Fruit fly (Drosophila melanogaster) whole organism, embryonic: ENCODE data around the gene CG34327.

Experiments used
- Awh ChIP-seq: fragments of 200-800 bp; sonication (Bioruptor generic); IDR thresholded peaks from 2 replicates; pipeline ENCODE4, ENCODE4 v1.3.6; 2022; ENCODE audit warnings: missing biosample characterization, missing genetic modification characterization
- CG10209 ChIP-seq: fragments of 200-800 bp; sonication (Bioruptor generic); optimal IDR thresholded peaks from 3 replicates; lab custom pipeline; 2017; ENCODE audit warnings: missing biosample characterization, mild to moderate bottlenecking, missing genetic modification characterization, missing genetic modification reagents
- CG1024 ChIP-seq: fragments of 200-800 bp; sonication (Bioruptor generic); IDR thresholded peaks from 2 replicates; pipeline ENCODE4 v1.3.6; 2022; ENCODE audit warnings: missing biosample characterization, missing genetic modification characterization
- CG12391 ChIP-seq: fragments of 200-800 bp; sonication (Bioruptor generic); optimal IDR thresholded peaks from 3 replicates; lab custom pipeline; 2018; ENCODE audit warnings: missing biosample characterization, mild to moderate bottlenecking, missing genetic modification characterization, moderate library complexity
- CG12744 ChIP-seq: fragments of 200-800 bp; sonication (Bioruptor generic); optimal IDR thresholded peaks from 2 replicates; lab custom pipeline; 2016; ENCODE audit warnings: missing biosample characterization, missing genetic modification characterization
- CG14441 ChIP-seq: fragments of 200-800 bp; sonication (Bioruptor generic); IDR thresholded peaks from 2 replicates; pipeline ENCODE4 v1.3.6; 2022; ENCODE audit warnings: missing biosample characterization, missing genetic modification characterization
- CG15011 ChIP-seq: fragments of 200-800 bp; sonication (Bioruptor generic); optimal IDR thresholded peaks from 3 replicates; lab custom pipeline; 2018; ENCODE audit warnings: missing biosample characterization, mild to moderate bottlenecking, missing genetic modification characterization
- CG15269 ChIP-seq: fragments of 200-800 bp; sonication (Bioruptor generic); optimal IDR thresholded peaks from 2 replicates; lab custom pipeline; 2018; ENCODE audit warnings: missing biosample characterization, mild to moderate bottlenecking, missing genetic modification characterization, moderate library complexity
- CG17328 ChIP-seq: fragments of 200-800 bp; sonication (Bioruptor generic); IDR thresholded peaks from 2 replicates; pipeline ENCODE4 v1.3.6; 2022; ENCODE audit warnings: missing biosample characterization, missing genetic modification characterization
- CG17359 ChIP-seq: fragments of 200-800 bp; sonication (Bioruptor generic); optimal IDR thresholded peaks from 3 replicates; lab custom pipeline; 2018; ENCODE audit warnings: missing biosample characterization, mild to moderate bottlenecking, missing genetic modification characterization, moderate library complexity
- CG17829 ChIP-seq: fragments of 200-800 bp; optimal IDR thresholded peaks from 2 replicates; lab custom pipeline; 2019; ENCODE audit warnings: missing biosample characterization, mild to moderate bottlenecking, missing genetic modification characterization, moderate library complexity
- CG18262 ChIP-seq: fragments of 200-800 bp; optimal IDR thresholded peaks from 3 replicates; lab custom pipeline; 2019; ENCODE audit warnings: missing biosample characterization, mild to moderate bottlenecking, missing genetic modification characterization, moderate library complexity
- CG30403 ChIP-seq: fragments of 200-800 bp; sonication (Bioruptor generic); optimal IDR thresholded peaks from 3 replicates; lab custom pipeline; 2016; ENCODE audit warnings: missing biosample characterization, missing genetic modification characterization
- CG31441 ChIP-seq: fragments of 200-800 bp; sonication (Bioruptor generic); IDR thresholded peaks from 2 replicates; pipeline ENCODE4 v1.3.6; 2022; ENCODE audit warnings: missing biosample characterization, missing genetic modification characterization
- CG3847 ChIP-seq: fragments of 200-800 bp; sonication (Bioruptor generic); IDR thresholded peaks from 2 replicates; pipeline ENCODE4 v1.3.6; 2022; ENCODE audit warnings: missing biosample characterization, missing genetic modification characterization
- CG4707 ChIP-seq: fragments of 200-800 bp; sonication (Bioruptor generic); optimal IDR thresholded peaks from 2 replicates; lab custom pipeline; 2018; ENCODE audit warnings: missing biosample characterization, mild to moderate bottlenecking, missing genetic modification characterization, moderate library complexity
- CG5953 ChIP-seq: fragments of 200-800 bp; sonication (Bioruptor generic); IDR thresholded peaks from 2 replicates; pipeline ENCODE4 v1.3.6; 2022; ENCODE audit warnings: missing biosample characterization, missing genetic modification characterization
- CG6813 ChIP-seq: fragments of 200-800 bp; sonication (Bioruptor generic); optimal IDR thresholded peaks from 2 replicates; lab custom pipeline; 2017; ENCODE audit warnings: missing biosample characterization, missing genetic modification characterization, mild to moderate bottlenecking, moderate library complexity, missing genetic modification reagents
- CG8359 ChIP-seq: fragments of 200-800 bp; sonication (Bioruptor generic); optimal IDR thresholded peaks from 2 replicates; lab custom pipeline; 2017; ENCODE audit warnings: missing biosample characterization, mild to moderate bottlenecking, missing genetic modification characterization, borderline replicate concordance
- CG8478 ChIP-seq: fragments of >200 bp; optimal IDR thresholded peaks from 2 replicates; lab custom pipeline; 2018
- CG9817 ChIP-seq: fragments of 200-800 bp; sonication (Bioruptor generic); optimal IDR thresholded peaks from 2 replicates; lab custom pipeline; 2018; ENCODE audit warnings: missing biosample characterization, mild to moderate bottlenecking, missing genetic modification characterization, moderate library complexity
- E2f2 ChIP-seq: fragments of 200-800 bp; sonication (Bioruptor generic); IDR thresholded peaks from 2 replicates; pipeline ENCODE4 v1.3.6; 2022; ENCODE audit warnings: missing biosample characterization, missing genetic modification characterization
- GATAe ChIP-seq: fragments of 200-800 bp; sonication (Bioruptor generic); conservative IDR thresholded peaks from 2 replicates; pipeline ENCODE4 v1.3.6; 2022; ENCODE audit warnings: missing biosample characterization, missing genetic modification characterization
- Hr51 ChIP-seq, 2 experiments: fragments of 200-800 bp; sonication (Bioruptor generic); optimal IDR thresholded peaks; 2 replicates in 1 of 2; 3 replicates in 1 of 2; lab custom pipeline; 2016 to 2018; ENCODE audit warnings: missing biosample characterization in 2 of 2, missing genetic modification characterization in 2 of 2, mild to moderate bottlenecking in 1 of 2, moderate library complexity in 1 of 2
- Lpt ChIP-seq: fragments of >200 bp; optimal IDR thresholded peaks from 2 replicates; lab custom pipeline; 2018; ENCODE audit warnings: missing biosample characterization, missing genetic modification characterization
- Med ChIP-seq: fragments of 200-800 bp; sonication (Bioruptor generic); peaks from one replicate; lab custom pipeline; 2016; ENCODE audit warnings: missing biosample characterization, missing genetic modification characterization, mild to moderate bottlenecking, inconsistent platforms, moderate library complexity
- NfI ChIP-seq: fragments of 200-800 bp; sonication (Bioruptor generic); optimal IDR thresholded peaks from 3 replicates; lab custom pipeline; 2018; ENCODE audit warnings: missing biosample characterization, mild to moderate bottlenecking, missing genetic modification characterization, moderate library complexity
- Optix ChIP-seq: fragments of 200-800 bp; sonication (Bioruptor generic); IDR thresholded peaks from 3 replicates; pipeline ENCODE4 v1.3.6; 2022; ENCODE audit warnings: missing biosample characterization, missing genetic modification characterization
- PHDP ChIP-seq: fragments of 200-800 bp; sonication (Bioruptor generic); optimal IDR thresholded peaks from 3 replicates; lab custom pipeline; 2018; ENCODE audit warnings: missing biosample characterization, mild to moderate bottlenecking, missing genetic modification characterization, moderate library complexity
- Ptx1 ChIP-seq: fragments of 200-800 bp; sonication (Bioruptor generic); IDR thresholded peaks from 2 replicates; pipeline ENCODE4 v1.3.6; 2022; ENCODE audit warnings: missing biosample characterization, missing genetic modification characterization
- Sox102F ChIP-seq: fragments of 200-800 bp; sonication (Bioruptor generic); optimal IDR thresholded peaks from 2 replicates; lab custom pipeline; 2018; ENCODE audit warnings: missing biosample characterization, mild to moderate bottlenecking, missing genetic modification characterization, moderate library complexity
- Xrp1 ChIP-seq: fragments of 200-800 bp; sonication (Bioruptor generic); IDR thresholded peaks from 2 replicates; pipeline ENCODE4 v1.3.6; 2022; ENCODE audit warnings: missing biosample characterization, missing genetic modification characterization
- bbx ChIP-seq: fragments of 200-800 bp; sonication (Bioruptor generic); IDR thresholded peaks from 2 replicates; pipeline ENCODE4 v1.3.6; 2022; ENCODE audit warnings: missing biosample characterization, missing genetic modification characterization; ENCODE audit not compliant: partially characterized antibody
- bcd ChIP-seq: fragments of 200-800 bp; sonication (Bioruptor generic); optimal IDR thresholded peaks from 2 replicates; lab custom pipeline; 2017; ENCODE audit warnings: missing biosample characterization, mild to moderate bottlenecking, missing genetic modification characterization
- ci ChIP-seq: fragments of 200-800 bp; sonication (Bioruptor generic); IDR thresholded peaks from 3 replicates; pipeline ENCODE4 v1.3.6; 2022; ENCODE audit warnings: missing biosample characterization, missing genetic modification characterization
- dpn ChIP-seq, 2 experiments: fragments of 200-800 bp; sonication (Bioruptor generic); optimal IDR thresholded peaks; 3 replicates each; lab custom pipeline; 2016; ENCODE audit warnings: missing biosample characterization in 2 of 2, missing genetic modification characterization in 2 of 2
- dysf ChIP-seq: fragments of 200-800 bp; sonication (Bioruptor generic); IDR thresholded peaks from 3 replicates; pipeline ENCODE4 v1.3.6; 2022; ENCODE audit warnings: missing biosample characterization, missing genetic modification characterization
- en ChIP-seq: fragments of 200-800 bp; sonication (Bioruptor generic); optimal IDR thresholded peaks from 2 replicates; lab custom pipeline; 2016; ENCODE audit warnings: missing biosample characterization, missing genetic modification characterization
- fd96Cb ChIP-seq: fragments of 200-800 bp; sonication (Bioruptor generic); optimal IDR thresholded peaks from 2 replicates; lab custom pipeline; 2018; ENCODE audit warnings: missing biosample characterization, mild to moderate bottlenecking, missing genetic modification characterization, moderate library complexity
- gem ChIP-seq: fragments of 200-800 bp; sonication (Bioruptor generic); optimal IDR thresholded peaks from 2 replicates; lab custom pipeline; 2019; ENCODE audit warnings: missing biosample characterization, mild to moderate bottlenecking, missing genetic modification characterization, moderate library complexity
- kah ChIP-seq: fragments of 200-800 bp; sonication (Bioruptor generic); optimal IDR thresholded peaks from 2 replicates; lab custom pipeline; 2018; ENCODE audit warnings: missing biosample characterization, mild to moderate bottlenecking, missing genetic modification characterization
- lab ChIP-seq: fragments of 200-800 bp; sonication (Bioruptor generic); optimal IDR thresholded peaks from 3 replicates; lab custom pipeline; 2017; ENCODE audit warnings: missing biosample characterization, missing genetic modification characterization, mild to moderate bottlenecking, moderate library complexity, missing genetic modification reagents
- lola ChIP-seq, 3 experiments: fragments of >200 bp in 2 of 3; fragments of 200-800 bp in 1 of 3; sonication (Bioruptor generic) in 1 of 3; optimal IDR thresholded peaks; 2 replicates each; lab custom pipeline; 2017 to 2019; ENCODE audit warnings: missing biosample characterization in 3 of 3, missing genetic modification characterization in 3 of 3, mild to moderate bottlenecking in 1 of 3, moderate library complexity in 1 of 3
- pfk ChIP-seq: fragments of 200-800 bp; sonication (Bioruptor generic); optimal IDR thresholded peaks from 2 replicates; lab custom pipeline; 2018; ENCODE audit warnings: missing biosample characterization, mild to moderate bottlenecking, missing genetic modification characterization, moderate library complexity
- phol ChIP-seq: fragments of 200-800 bp; sonication (Bioruptor generic); optimal IDR thresholded peaks from 3 replicates; lab custom pipeline; 2018; ENCODE audit warnings: missing biosample characterization, mild to moderate bottlenecking, missing genetic modification characterization, moderate library complexity
- sens ChIP-seq: fragments of 200-800 bp; sonication (Bioruptor generic); peaks from one replicate; lab custom pipeline; 2016; ENCODE audit warnings: missing biosample characterization, missing genetic modification characterization
- sisA ChIP-seq: fragments of 200-800 bp; sonication (Bioruptor generic); IDR thresholded peaks from 2 replicates; pipeline ENCODE4 v1.3.6; 2022; ENCODE audit warnings: missing biosample characterization, missing genetic modification characterization
- tna ChIP-seq: fragments of 200-800 bp; sonication (Bioruptor generic); IDR thresholded peaks from 2 replicates; pipeline ENCODE4 v1.3.6; 2022; ENCODE audit warnings: missing biosample characterization, missing genetic modification characterization; ENCODE audit not compliant: partially characterized antibody
- zen ChIP-seq: fragments of 200-800 bp; sonication (Bioruptor generic); optimal IDR thresholded peaks from 3 replicates; lab custom pipeline; 2018; ENCODE audit warnings: missing biosample characterization, mild to moderate bottlenecking, missing genetic modification characterization, moderate library complexity
- zfh1 ChIP-seq: fragments of 200-800 bp; sonication (Bioruptor generic); IDR thresholded peaks from 3 replicates; pipeline ENCODE4 v1.3.6; 2022; ENCODE audit warnings: missing biosample characterization, missing genetic modification characterization

Gene CG34327

dm6 chrX:17187495-17187894, 36.1 kb downstream of the CG34327 start (continued):
- TF ChIP-seq Optix (GFP tag; lab: Robert Waterston, UW) (no peak), E2f2 (GFP tag; lab: Robert Waterston, UW) (0 out of 2 replicates have a peak, but pooled peaks have one; percentile 12), CG9817 (no peak), PHDP (tag; lab: Kevin White, UChicago) (peak; percentile 24), en (GFP tag; lab: Kevin White, UChicago) (no peak), kah (GFP tag; lab: Kevin White, UChicago) (no peak), Lpt (GFP tag; lab: Kevin White, UChicago) (no peak), CG30403 (GFP tag; lab: Kevin White, UChicago) (peak; percentile 15), dpn (GFP tag; optimal IDR thresholded peaks at IDR 0.05; lab: Kevin White, UChicago) (peak in 1 of 2 experiments; percentile 13), Awh (GFP tag; lab: Robert Waterston, UW) (no peak), NfI (no peak), CG4707 (GFP tag; lab: Kevin White, UChicago) (no peak), CG12391 (tag; lab: Kevin White, UChicago) (peak; percentile 21), CG15269 (tag; lab: Kevin White, UChicago) (peak; percentile 14), Ptx1 (GFP tag; lab: Robert Waterston, UW) (peak; percentile 40; the same call in 1 of the 2 replicates), GATAe (GFP tag; lab: Robert Waterston, UW) (no peak), Sox102F (GFP tag; lab: Kevin White, UChicago) (peak; percentile 46), CG17328 (GFP tag; lab: Robert Waterston, UW) (peak; percentile 23; the same call in 1 of the 2 replicates), ci (GFP tag; lab: Robert Waterston, UW) (no peak), CG14441 (0 out of 2 replicates have a peak, but pooled peaks have one; percentile 13), bbx (no peak), phol (tag; lab: Kevin White, UChicago) (peak; percentile 23), dysf (GFP tag; lab: Robert Waterston, UW) (peak; percentile 39; the same call in 1 of the 3 replicates), CG17359 (tag; lab: Kevin White, UChicago) (peak; percentile 7), CG5953 (GFP tag; lab: Robert Waterston, UW) (no peak), lola (GFP tag; optimal IDR thresholded peaks at IDR 0.05; lab: Kevin White, UChicago) (no peak), CG18262 (tag; lab: Kevin White, UChicago) (peak; percentile 17), CG31441 (GFP tag; lab: Robert Waterston, UW) (peak; percentile 35; the same call in 1 of the 2 replicates), CG1024 (no peak), CG17829 (tag; lab: Kevin White, UChicago) (no peak), CG15011 (GFP tag; lab: Kevin White, UChicago) (no peak), Xrp1 (GFP tag; lab: Robert Waterston, UW) (peak; percentile 50; the same call in 1 of the 2 replicates), lab (peak; percentile 48), sisA (GFP tag; lab: Robert Waterston, UW) (peak; percentile 31; the same call in 1 of the 2 replicates), CG6813 (no peak), pfk (GFP tag; lab: Kevin White, UChicago) (no peak), CG10209 (GFP tag; lab: Kevin White, UChicago) (peak; percentile 27), CG3847 (GFP tag; lab: Robert Waterston, UW) (no peak), bcd (GFP tag; lab: Kevin White, UChicago) (peak; percentile 6), CG12744 (no peak), fd96Cb (tag; lab: Kevin White, UChicago) (peak; percentile 15), CG8359 (no peak), tna (GFP tag; lab: Robert Waterston, UW) (no peak), Hr51 (GFP tag; optimal IDR thresholded peaks at IDR 0.05; lab: Kevin White, UChicago) (peak in 1 of 2 experiments; percentile 50), Med (GFP tag; lab: Kevin White, UChicago) (peak; percentile 10), gem (peak; percentile 57), CG8478 (lab: Kevin White, UChicago) (no peak), zen (tag; lab: Kevin White, UChicago) (no peak), zfh1 (no peak), sens (GFP tag; lab: Kevin White, UChicago) (peak; percentile 6)
